Fruit fly (Drosophila melanogaster): ENCODE data around the gene CG32727.

Gene CG32727

dm6 chrX:7382890-7383289 is 24.1 kb upstream of the CG32727 start, which contains the start of gene CG42781:
Gene CG42781 (minus strand): TSS chrX:7382990.
- TF ChIP-seq ovo (GFP tag; optimal IDR thresholded peaks at IDR 0.05) (no peak), kay (GFP tag; ENCODE audit: borderline replicate concordance) (no peak), Hr96 (GFP tag; optimal IDR thresholded peaks at IDR 0.05) (no peak), Mnt (GFP tag; optimal IDR thresholded peaks at IDR 0.05) (no peak), toe (GFP tag; optimal IDR thresholded peaks at IDR 0.05) (no peak), cic (GFP tag; optimal IDR thresholded peaks at IDR 0.05) (no peak), CG33017 (tag; optimal IDR thresholded peaks at IDR 0.05) (no peak), CG11617 (GFP tag; optimal IDR thresholded peaks at IDR 0.05) (no peak), tj (GFP tag; optimal IDR thresholded peaks at IDR 0.05) (no peak), CG7101 (tag; optimal IDR thresholded peaks at IDR 0.05) (no peak), bab1 (GFP tag; optimal IDR thresholded peaks at IDR 0.05) (no peak), Clk (GFP tag; optimal IDR thresholded peaks at IDR 0.05) (no peak), pad (GFP tag; optimal IDR thresholded peaks at IDR 0.05) (no peak), Crg-1 (GFP tag; optimal IDR thresholded peaks at IDR 0.05) (no peak), CG12768 (GFP tag; optimal IDR thresholded peaks at IDR 0.05) (no peak)

- TF ChIP-seq CG14711 (tag; optimal IDR thresholded peaks at IDR 0.05) (no peak), CG1620 (GFP tag; optimal IDR thresholded peaks at IDR 0.05) (no peak)
Observed at dm6 chrX:7403074-7403473, 3.9 kb upstream of the CG32727 start, which contains the start of gene CG15035. Gene CG15035 (minus strand): TSS chrX:7403174.

DNA sequence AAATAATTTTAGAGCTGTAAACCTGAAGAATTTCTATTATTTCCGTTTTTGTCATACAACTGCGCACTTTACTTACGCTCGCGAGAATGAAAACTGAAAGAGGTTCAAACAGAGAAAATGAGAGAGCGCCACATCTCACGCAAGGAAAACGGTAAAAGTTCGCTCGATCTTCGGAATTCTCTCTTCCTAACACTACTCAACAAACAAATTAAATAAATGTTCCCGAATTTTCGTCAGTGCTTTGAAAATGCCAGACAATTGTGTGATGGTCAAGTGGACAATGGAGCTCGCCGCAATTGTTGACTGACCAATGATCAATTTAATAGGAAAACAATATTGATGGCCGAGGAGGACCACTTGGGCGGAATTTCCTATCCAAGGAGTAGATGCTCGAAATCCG is 1.3 kb upstream of the CG32727 start, which contains the start of gene CG1677:
Gene CG1677 (minus strand): TSS at position 101 of the 400 bp plus-strand sequence.
- TF ChIP-seq CG7101 (tag; optimal IDR thresholded peaks at IDR 0.05) (no peak), CG33017 (tag; optimal IDR thresholded peaks at IDR 0.05) (no peak), pad (GFP tag; optimal IDR thresholded peaks at IDR 0.05) (no peak), bab1 (GFP tag; optimal IDR thresholded peaks at IDR 0.05) (no peak), kay (GFP tag; ENCODE audit: borderline replicate concordance) (no peak), Hr96 (GFP tag; optimal IDR thresholded peaks at IDR 0.05) (no peak), CG14711 (tag; optimal IDR thresholded peaks at IDR 0.05) (no peak), toe (GFP tag; optimal IDR thresholded peaks at IDR 0.05) (no peak), cic (GFP tag; optimal IDR thresholded peaks at IDR 0.05) (no peak), CG11617 (GFP tag; optimal IDR thresholded peaks at IDR 0.05) (no peak), CG12768 (GFP tag; optimal IDR thresholded peaks at IDR 0.05) (no peak), ovo (GFP tag; optimal IDR thresholded peaks at IDR 0.05) (no peak)

DNA sequence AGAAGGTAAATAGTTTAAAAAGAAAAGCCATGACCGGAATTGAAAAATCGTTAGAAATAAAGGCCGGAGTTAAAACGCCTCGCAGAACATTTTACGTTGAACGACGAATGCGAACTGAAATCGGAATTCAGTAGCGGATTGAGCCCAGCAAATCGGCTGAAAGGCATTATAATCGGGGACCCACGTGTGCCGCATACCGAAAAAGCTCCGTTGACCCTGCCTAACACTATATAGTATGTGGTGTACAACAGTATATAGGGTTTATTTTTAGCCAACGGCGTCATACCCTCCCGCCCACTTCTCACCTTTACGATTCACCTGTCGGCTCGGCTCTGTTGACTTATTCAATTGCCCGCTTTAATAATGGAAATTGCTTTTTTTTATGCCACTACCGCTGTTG is 4.8 kb downstream of the CG32727 start, which contains the start of gene CG42246:
Gene CG42246 (minus strand): TSS at position 101 of the 400 bp plus-strand sequence.
- TF ChIP-seq CG14711 (tag; optimal IDR thresholded peaks at IDR 0.05) = no peak
- TF ChIP-seq cic (GFP tag; optimal IDR thresholded peaks at IDR 0.05) = no peak
- no peak for TF ChIP-seq CG1620 (GFP tag; optimal IDR thresholded peaks at IDR 0.05)
- no peak for TF ChIP-seq pad (GFP tag; optimal IDR thresholded peaks at IDR 0.05)
- no peak for TF ChIP-seq CG33017 (tag; optimal IDR thresholded peaks at IDR 0.05)
- no peak for TF ChIP-seq tj (GFP tag; optimal IDR thresholded peaks at IDR 0.05)
- no peak for TF ChIP-seq CG12768 (GFP tag; optimal IDR thresholded peaks at IDR 0.05)
- TF ChIP-seq kay (GFP tag; ENCODE audit: borderline replicate concordance) = no peak

DNA sequence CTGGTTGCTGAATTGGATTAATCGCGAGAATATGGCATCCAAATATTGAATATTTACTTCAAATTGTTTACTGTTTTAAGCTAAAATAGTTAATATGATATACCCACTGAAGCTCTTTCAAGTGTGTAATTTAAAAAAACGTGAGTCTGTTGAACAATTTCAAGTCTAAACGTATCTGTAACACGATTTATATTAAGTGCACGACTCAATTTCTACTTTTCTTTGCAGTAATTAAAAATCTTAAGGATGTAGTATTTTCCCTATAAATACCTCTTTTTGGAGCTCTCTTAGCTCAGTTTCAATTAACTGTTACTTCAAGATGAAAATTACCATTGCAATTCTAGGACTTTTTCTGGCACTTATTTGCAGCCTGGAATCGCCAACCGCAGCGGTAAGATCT is 5.4 kb downstream of the CG32727 start, which contains the start of gene CG42704:
Gene CG42704 (plus strand): TSS at position 301 of the 400 bp plus-strand sequence.
- TF ChIP-seq CG33017 (tag; optimal IDR thresholded peaks at IDR 0.05) (no peak), CG1620 (GFP tag; optimal IDR thresholded peaks at IDR 0.05) (no peak), CG7045 (GFP tag; optimal IDR thresholded peaks at IDR 0.05) (no peak), CG5204 (GFP tag; optimal IDR thresholded peaks at IDR 0.05) (no peak), ovo (GFP tag; optimal IDR thresholded peaks at IDR 0.05) (no peak), Crg-1 (GFP tag; optimal IDR thresholded peaks at IDR 0.05) (no peak), toe (GFP tag; optimal IDR thresholded peaks at IDR 0.05) (no peak), Mnt (GFP tag; optimal IDR thresholded peaks at IDR 0.05) (no peak), Clk (GFP tag; optimal IDR thresholded peaks at IDR 0.05) (no peak), cnc (optimal IDR thresholded peaks at IDR 0.05) (no peak), CG7101 (tag; optimal IDR thresholded peaks at IDR 0.05) (no peak), pad (GFP tag; optimal IDR thresholded peaks at IDR 0.05) (no peak), CG14711 (tag; optimal IDR thresholded peaks at IDR 0.05) (no peak), CG12768 (GFP tag; optimal IDR thresholded peaks at IDR 0.05) (no peak), Hr96 (GFP tag; optimal IDR thresholded peaks at IDR 0.05) (no peak), cic (GFP tag; optimal IDR thresholded peaks at IDR 0.05) (no peak), kay (GFP tag; ENCODE audit: borderline replicate concordance) (no peak), CG11617 (GFP tag; optimal IDR thresholded peaks at IDR 0.05) (no peak), bab1 (GFP tag; optimal IDR thresholded peaks at IDR 0.05) (no peak)

- no peak for TF ChIP-seq CG7045 (GFP tag; optimal IDR thresholded peaks at IDR 0.05)
- TF ChIP-seq bab1 (GFP tag; optimal IDR thresholded peaks at IDR 0.05) = no peak
- no peak for TF ChIP-seq CG7101 (tag; optimal IDR thresholded peaks at IDR 0.05)
- no peak for TF ChIP-seq CG33017 (tag; optimal IDR thresholded peaks at IDR 0.05)
- no peak for TF ChIP-seq CG5204 (GFP tag; optimal IDR thresholded peaks at IDR 0.05)
- no peak for TF ChIP-seq ovo (GFP tag; optimal IDR thresholded peaks at IDR 0.05)
- no peak for TF ChIP-seq CG1620 (GFP tag; optimal IDR thresholded peaks at IDR 0.05)
- TF ChIP-seq cnc (optimal IDR thresholded peaks at IDR 0.05) = no peak
- no peak for TF ChIP-seq CG12768 (GFP tag; optimal IDR thresholded peaks at IDR 0.05)
- TF ChIP-seq toe (GFP tag; optimal IDR thresholded peaks at IDR 0.05) = no peak
- no peak for TF ChIP-seq Mnt (GFP tag; optimal IDR thresholded peaks at IDR 0.05)
- TF ChIP-seq Hr96 (GFP tag; optimal IDR thresholded peaks at IDR 0.05) = no peak
- TF ChIP-seq Clk (GFP tag; optimal IDR thresholded peaks at IDR 0.05) = no peak
- no peak for TF ChIP-seq tj (GFP tag; optimal IDR thresholded peaks at IDR 0.05)
Observed at dm6 chrX:7413569-7413968, 6.6 kb downstream of the CG32727 start, which contains the start of gene CG42705. Gene CG42705 (plus strand): TSS chrX:7413869.

DNA sequence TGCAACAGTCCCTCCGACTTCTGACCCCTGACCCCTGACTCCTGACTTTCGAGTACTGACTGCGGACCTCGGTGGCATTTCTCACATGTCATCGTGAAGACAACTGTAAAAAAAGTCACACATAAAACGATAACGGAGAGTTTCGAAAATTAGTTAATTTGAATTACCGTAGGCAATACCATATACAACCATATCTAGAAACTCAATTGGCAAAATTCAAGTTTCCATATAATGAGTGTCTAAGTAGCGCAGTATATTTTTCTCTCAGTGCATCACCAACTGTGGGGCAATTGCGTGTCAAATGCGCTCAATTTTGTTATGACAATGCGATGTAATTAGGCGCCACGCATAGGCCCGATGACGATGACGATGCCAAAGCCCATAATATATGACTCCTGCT is 8.0 kb downstream of the CG32727 start:
- TF ChIP-seq cic (GFP tag; optimal IDR thresholded peaks at IDR 0.05) = no peak
- no peak for TF ChIP-seq kay (GFP tag; ENCODE audit: borderline replicate concordance)
- TF ChIP-seq CG33017 (tag; optimal IDR thresholded peaks at IDR 0.05) = no peak
- TF ChIP-seq Mnt (GFP tag; optimal IDR thresholded peaks at IDR 0.05) = no peak
